Fruit fly (Drosophila melanogaster) whole organism, prepupa: Measurements from ENCODE around the gene Syx13.

Source experiments
- Blimp-1 ChIP-seq: fragments of 200-800 bp; sonication (Bioruptor generic); optimal IDR thresholded peaks from 3 replicates; lab custom pipeline; 2017; ENCODE audit warnings: missing biosample characterization, missing genetic modification characterization, mild to moderate bottlenecking, moderate library complexity, missing genetic modification reagents
- CG16779 ChIP-seq: fragments of 200-800 bp; sonication (Bioruptor generic); optimal IDR thresholded peaks from 3 replicates; lab custom pipeline; 2017; ENCODE audit warnings: missing biosample characterization, mild to moderate bottlenecking, missing genetic modification characterization
- CG8119 ChIP-seq: fragments of 200-800 bp; sonication (Bioruptor generic); IDR thresholded peaks from 3 replicates; pipeline ENCODE4 v1.3.6; 2022; ENCODE audit warnings: missing biosample characterization, missing genetic modification characterization
- Sox102F ChIP-seq: fragments of 200-800 bp; sonication (Bioruptor generic); optimal IDR thresholded peaks from 2 replicates; lab custom pipeline; 2016; ENCODE audit warnings: missing biosample characterization, mild to moderate bottlenecking, missing genetic modification characterization
- eg ChIP-seq: fragments of 200-800 bp; sonication (Bioruptor generic); IDR thresholded peaks from 3 replicates; pipeline ENCODE4 v1.3.6; 2022; ENCODE audit warnings: missing biosample characterization, missing genetic modification characterization

dm6 chr3L:13061322-13061809 lies 17.1 kb downstream of the Syx13 start, which contains the start of the genes CG14115 and CG34428:
- TF ChIP-seq Blimp-1 (GFP tag; lab: Kevin White, UChicago) = no peak
- no peak for TF ChIP-seq eg
- TF ChIP-seq Sox102F = no peak
- no peak for TF ChIP-seq CG16779 (tag; lab: Kevin White, UChicago)
- no peak for TF ChIP-seq CG8119 (GFP tag; lab: Robert Waterston, UW)
